Fruit fly (Drosophila melanogaster): ENCODE results near the gene CG9641.
A peak's percentile ranks its signal among the peaks of the same experiment; 100 is the strongest.

CG9641 gene

dm6 chr2L:2966917-2967316 lies 9.7 kb downstream of the CG9641 start (continued):
- TF ChIP-seq sens (GFP tag), result peak; percentile 58
- TF ChIP-seq CG12391 (tag; optimal IDR thresholded peaks at IDR 0.05), result peak; percentile 1
- peak; percentile 64; the same call in 2 of the 3 replicates for TF ChIP-seq ci (GFP tag; IDR thresholded peaks at IDR 0.05)
- no peak for TF ChIP-seq bab2 (GFP tag; optimal IDR thresholded peaks at IDR 0.05)
- no peak for TF ChIP-seq insv (GFP tag; optimal IDR thresholded peaks at IDR 0.05)
- TF ChIP-seq CG32767 (GFP tag; IDR thresholded peaks at IDR 0.05), result no peak
- TF ChIP-seq CG16813 (GFP tag; IDR thresholded peaks at IDR 0.05; ENCODE audit: partially characterized antibody), result no peak
- no peak for TF ChIP-seq Hr78 (GFP tag; optimal IDR thresholded peaks at IDR 0.05)
- TF ChIP-seq CG13123 (GFP tag; optimal IDR thresholded peaks at IDR 0.05), result no peak
- TF ChIP-seq Gsc (GFP tag; IDR thresholded peaks at IDR 0.05), result no peak
- TF ChIP-seq luna (GFP tag; optimal IDR thresholded peaks at IDR 0.05), result no peak
- peak in 1 of 2 experiments; percentile 14 for TF ChIP-seq bsh (GFP tag; optimal IDR thresholded peaks at IDR 0.05)
- TF ChIP-seq CG14710 (tag; optimal IDR thresholded peaks at IDR 0.05), result peak; percentile 34
- peak; percentile 19 for TF ChIP-seq CG1233 (GFP tag; optimal IDR thresholded peaks at IDR 0.05)
- no peak for TF ChIP-seq Dbx (GFP tag; IDR thresholded peaks at IDR 0.05)
- no peak for TF ChIP-seq CG34224 (GFP tag; IDR thresholded peaks at IDR 0.05; ENCODE audit: partially characterized antibody)
- peak; percentile 13 for TF ChIP-seq twi (tag; optimal IDR thresholded peaks at IDR 0.05)
- TF ChIP-seq CG12299 (tag; optimal IDR thresholded peaks at IDR 0.05), result no peak
- no peak for TF ChIP-seq CG12104 (GFP tag; optimal IDR thresholded peaks at IDR 0.05)
- no peak for TF ChIP-seq sna (GFP tag; IDR thresholded peaks at IDR 0.05; ENCODE audit: partially characterized antibody)
- TF ChIP-seq CG9797 (GFP tag; optimal IDR thresholded peaks at IDR 0.05), result peak; percentile 17
- TF ChIP-seq z (GFP tag; IDR thresholded peaks at IDR 0.05), result no peak
- TF ChIP-seq CG3726 (GFP tag; IDR thresholded peaks at IDR 0.05), result peak; percentile 63; the same call in 1 of the 3 replicates
- TF ChIP-seq bowl (GFP tag; IDR thresholded peaks at IDR 0.05), result no peak
- TF ChIP-seq sd (tag; optimal IDR thresholded peaks at IDR 0.05), result no peak
- TF ChIP-seq CG8359 (GFP tag; optimal IDR thresholded peaks at IDR 0.05; ENCODE audit: borderline replicate concordance), result peak; percentile 4
- TF ChIP-seq CG15479 (GFP tag; optimal IDR thresholded peaks at IDR 0.05), result peak; percentile 73
- no peak for TF ChIP-seq pzg (GFP tag; optimal IDR thresholded peaks at IDR 0.05)
- no peak for TF ChIP-seq CG6683 (GFP tag; optimal IDR thresholded peaks at IDR 0.05)
- TF ChIP-seq sim (GFP tag; IDR thresholded peaks at IDR 0.05), result peak; percentile 38; the same call in 1 of the 2 replicates
- TF ChIP-seq Elba2 (GFP tag; optimal IDR thresholded peaks at IDR 0.05), result peak; percentile 21
- no peak for TF ChIP-seq D19A (tag; optimal IDR thresholded peaks at IDR 0.05)
- TF ChIP-seq CG2199 (GFP tag; IDR thresholded peaks at IDR 0.05), result 0 out of 3 replicates have a peak, but pooled peaks have one; percentile 8
- TF ChIP-seq HLHmδ (GFP tag; optimal IDR thresholded peaks at IDR 0.05), result peak; percentile 74
- no peak for TF ChIP-seq kni (GFP tag; optimal IDR thresholded peaks at IDR 0.05)
- TF ChIP-seq CG9727 (GFP tag; optimal IDR thresholded peaks at IDR 0.05), result peak; percentile 49
- no peak for TF ChIP-seq CG2875 (GFP tag; optimal IDR thresholded peaks at IDR 0.05)
- no peak for TF ChIP-seq NfI (GFP tag; optimal IDR thresholded peaks at IDR 0.05)
- TF ChIP-seq zfh2 (GFP tag; optimal IDR thresholded peaks at IDR 0.05), result no peak
- TF ChIP-seq CG1603 (tag; optimal IDR thresholded peaks at IDR 0.05), result peak; percentile 53
- no peak for TF ChIP-seq CG9437 (GFP tag; optimal IDR thresholded peaks at IDR 0.05)
- TF ChIP-seq tup (GFP tag; optimal IDR thresholded peaks at IDR 0.05), result no peak
- TF ChIP-seq Med (GFP tag), result peak; percentile 51
- no peak for TF ChIP-seq lola (GFP tag; optimal IDR thresholded peaks at IDR 0.05)
- TF ChIP-seq NC2β (GFP tag; optimal IDR thresholded peaks at IDR 0.05), result no peak
- TF ChIP-seq ems (GFP tag; optimal IDR thresholded peaks at IDR 0.05), result no peak
- peak; percentile 8 for TF ChIP-seq trem (tag; optimal IDR thresholded peaks at IDR 0.05)

Measured in whole organism, embryonic.